Worm (Caenorhabditis elegans): ENCODE results near the gene F36A4.1.
A peak's percentile ranks its signal among the peaks of the same experiment; 100 is the strongest.

F36A4.1 gene

ce11 chrIV:4301202-4301601 lies 28.9 kb downstream of the F36A4.1 start, which contains the start of gene lgc-22:
lgc-22 (plus strand) TSS chrIV:4301306.
- TF ChIP-seq sptf-1 (tag; optimal IDR thresholded peaks at IDR 0.05) (no peak), C16A3.4 (tag; optimal IDR thresholded peaks at IDR 0.05) (no peak), pag-3 (tag; optimal IDR thresholded peaks at IDR 0.05; ENCODE audit: borderline replicate concordance, insufficient read depth) (no peak), unc-86 (tag; optimal IDR thresholded peaks at IDR 0.05) (no peak), nhr-20 (tag; optimal IDR thresholded peaks at IDR 0.05) (no peak), elt-3 (tag; optimal IDR thresholded peaks at IDR 0.05) (no peak), swsn-7 (tag; optimal IDR thresholded peaks at IDR 0.05) (no peak), F16B12.6 (tag; optimal IDR thresholded peaks at IDR 0.05) (no peak), blmp-1 (tag; optimal IDR thresholded peaks at IDR 0.05) (no peak), nhr-11 (tag; optimal IDR thresholded peaks at IDR 0.05) (no peak), hpl-2 (GFP tag; optimal IDR thresholded peaks at IDR 0.05) (no peak), ama-1 (optimal IDR thresholded peaks at IDR 0.05) (no peak), snu-23 (GFP tag; optimal IDR thresholded peaks at IDR 0.05) (no peak), nhr-77 (tag; optimal IDR thresholded peaks at IDR 0.05) (no peak), nhr-28 (tag; optimal IDR thresholded peaks at IDR 0.05) (no peak), unc-130 (tag; optimal IDR thresholded peaks at IDR 0.05) (no peak), grh-1 (GFP tag; IDR thresholded peaks at IDR 0.05) (no peak), unc-30 (tag; optimal IDR thresholded peaks at IDR 0.05) (no peak), snpc-4 (tag; optimal IDR thresholded peaks at IDR 0.05) (no peak), ztf-11 (tag; optimal IDR thresholded peaks at IDR 0.05) (no peak)

ce11 chrIV:4306317-4306716 lies 34.0 kb downstream of the F36A4.1 start:
- TF ChIP-seq lin-35 (GFP tag; optimal IDR thresholded peaks at IDR 0.05) = no peak
- TF ChIP-seq sup-37 (GFP tag; optimal IDR thresholded peaks at IDR 0.05) = no peak

- TF ChIP-seq efl-1 (optimal IDR thresholded peaks at IDR 0.05) = peak in 1 of 2 experiments; percentile 27
- TF ChIP-seq efl-1 (GFP tag; optimal IDR thresholded peaks at IDR 0.05 in 1 of 2) = peak in 1 of 2 experiments; percentile 34
- TF ChIP-seq C04F5.9 (tag; optimal IDR thresholded peaks at IDR 0.05) = no peak
- no peak for TF ChIP-seq grh-1 (GFP tag; IDR thresholded peaks at IDR 0.05)
- TF ChIP-seq dpl-1 (GFP tag; optimal IDR thresholded peaks at IDR 0.05) = no peak
- no peak for TF ChIP-seq alr-1 (tag; optimal IDR thresholded peaks at IDR 0.05; ENCODE audit: borderline replicate concordance)
- no peak for TF ChIP-seq ztf-11 (tag; optimal IDR thresholded peaks at IDR 0.05)
- peak in 1 of 2 experiments; percentile 22 for TF ChIP-seq lsy-2 (tag; optimal IDR thresholded peaks at IDR 0.05)
Measured at ce11 chrIV:4307227-4307946, 35.1 kb downstream of the F36A4.1 start, which contains the start of gene set-9. set-9 (plus strand) TSS chrIV:4307896.

ce11 chrIV:4316813-4317408 lies 44.6 kb downstream of the F36A4.1 start, which contains the start of gene Y24D9B.1:
Y24D9B.1 (plus strand) TSS chrIV:4317358.
- no peak for TF ChIP-seq ces-1 (GFP tag; optimal IDR thresholded peaks at IDR 0.05)

ce11 chrIV:4317638-4318037 lies 45.4 kb downstream of the F36A4.1 start:
- TF ChIP-seq zip-4 (GFP tag; optimal IDR thresholded peaks at IDR 0.05) (peak; percentile 18), unc-62 (GFP tag; optimal IDR thresholded peaks at IDR 0.05) (no peak)

- TF ChIP-seq ets-5 (GFP tag; IDR thresholded peaks at IDR 0.05) (no peak), xbp-1 (tag; optimal IDR thresholded peaks at IDR 0.05) (no peak), zip-4 (GFP tag; optimal IDR thresholded peaks at IDR 0.05) (peak; percentile 65), efl-3 (GFP tag; optimal IDR thresholded peaks at IDR 0.05) (no peak), aly-2 (tag; optimal IDR thresholded peaks at IDR 0.05) (no peak), ceh-88 (GFP tag; IDR thresholded peaks at IDR 0.05) (no peak), nhr-84 (tag; optimal IDR thresholded peaks at IDR 0.05) (no peak), efl-1 (optimal IDR thresholded peaks at IDR 0.05) (no peak), efl-1 (GFP tag; optimal IDR thresholded peaks at IDR 0.05 in 1 of 2) (no peak)
Measured at ce11 chrIV:4318056-4318455, 45.8 kb downstream of the F36A4.1 start.

Data from whole organism, L1 larva.